Fruit fly (Drosophila melanogaster) whole organism, prepupa: ENCODE data around the gene Or85e.

Experiments
- CG6854 ChIP-seq: fragments of 200-800 bp; sonication (Bioruptor generic); optimal IDR thresholded peaks from 2 replicates; lab custom pipeline; 2017; ENCODE audit warnings: missing biosample characterization, mild to moderate bottlenecking, missing genetic modification characterization
- Ets96B ChIP-seq: fragments of 200-800 bp; optimal IDR thresholded peaks from 2 replicates; lab custom pipeline; 2019; ENCODE audit warnings: missing biosample characterization, mild to moderate bottlenecking, missing genetic modification characterization, moderate library complexity
- esn ChIP-seq: fragments of 200-800 bp; sonication (Bioruptor generic); optimal IDR thresholded peaks from 2 replicates; lab custom pipeline; 2016; ENCODE audit warnings: missing biosample characterization, mild to moderate bottlenecking, missing genetic modification characterization, moderate library complexity

DNA sequence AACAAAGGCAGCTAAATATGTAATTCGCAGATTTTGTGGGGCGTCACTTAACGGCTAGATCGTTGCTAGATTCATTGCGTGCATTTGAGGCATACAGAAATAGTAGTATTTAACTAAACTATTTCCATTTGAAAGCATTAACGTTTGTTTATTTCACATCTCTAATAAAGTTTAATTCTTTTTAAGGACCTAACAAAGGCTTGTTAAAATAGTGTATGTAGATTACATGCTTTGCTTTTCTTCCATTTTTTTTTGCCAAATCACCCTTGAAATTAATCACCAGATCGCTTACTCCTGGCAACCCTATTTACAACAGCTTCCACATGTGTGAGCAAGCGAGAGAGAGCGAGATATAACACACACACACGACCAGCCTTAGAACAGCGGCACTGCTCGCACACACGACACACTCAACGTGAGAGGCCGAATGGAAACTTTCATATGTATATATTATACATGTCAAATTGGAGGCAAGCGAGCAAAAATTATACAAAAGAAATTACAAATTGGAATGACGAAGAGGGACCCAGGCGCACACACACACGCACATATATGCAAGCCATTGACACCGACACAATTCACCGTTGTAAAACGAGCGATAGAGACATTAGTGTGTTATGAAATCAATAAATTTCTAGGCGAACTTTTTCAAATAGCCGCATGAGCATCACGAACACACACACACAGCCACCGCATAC is 23.7 kb upstream of the Or85e start:
- peak; percentile 15 for TF ChIP-seq Ets96B (tag; lab: Kevin White, UChicago)
- TF ChIP-seq CG6854 = peak; percentile 40
- peak; percentile 80 for TF ChIP-seq esn
